Fruit fly (Drosophila melanogaster): ENCODE data around the gene mid.

Gene mid

DNA sequence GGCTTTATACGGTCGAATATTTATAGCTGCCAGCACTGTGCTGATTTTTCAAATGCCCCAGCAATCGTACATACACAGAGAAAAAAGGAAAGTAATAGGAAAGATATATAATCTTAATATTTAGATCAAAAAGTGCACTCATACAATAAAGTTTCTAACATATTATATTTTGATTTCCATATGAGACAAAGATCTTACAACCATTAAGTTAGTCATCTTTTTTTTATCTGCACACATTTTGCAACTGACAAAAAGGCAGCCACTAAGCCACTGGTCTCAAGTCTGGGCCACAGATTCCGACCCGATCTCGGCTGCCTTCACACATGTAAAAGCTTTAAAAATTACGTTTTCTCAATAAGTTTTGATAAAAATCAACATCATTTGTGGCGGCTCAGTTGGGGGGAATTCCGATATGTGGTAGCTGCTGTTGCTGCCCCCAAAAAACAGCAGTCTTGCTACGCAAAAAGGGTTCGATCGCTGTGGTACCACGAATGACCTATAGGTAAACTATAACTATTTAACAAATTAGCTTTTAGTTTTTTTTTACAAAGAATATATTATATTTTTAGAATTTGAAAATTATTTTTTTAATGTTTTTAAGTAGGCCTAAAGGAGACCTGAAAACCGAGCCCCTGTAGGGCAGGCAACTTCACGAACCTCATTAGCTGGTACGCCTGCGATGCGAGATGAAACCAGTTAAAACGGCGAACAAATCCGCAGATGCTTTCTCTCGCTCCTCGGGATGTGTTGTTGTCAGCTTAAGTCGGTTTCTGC lies 32.5 kb upstream of the mid start (continued):
- TF ChIP-seq CG11762 (GFP tag; optimal IDR thresholded peaks at IDR 0.05; ENCODE audit: insufficient read depth) (peak; percentile 45), CG11294 (GFP tag; IDR thresholded peaks at IDR 0.05) (no peak), fd85E (GFP tag; optimal IDR thresholded peaks at IDR 0.05) (no peak), CG9139 (GFP tag; optimal IDR thresholded peaks at IDR 0.05) (no peak), salr (GFP tag; optimal IDR thresholded peaks at IDR 0.05) (no peak), pdm3 (GFP tag; optimal IDR thresholded peaks at IDR 0.05) (peak; percentile 50), CG34406 (GFP tag; optimal IDR thresholded peaks at IDR 0.05) (peak; percentile 80), Gug (GFP tag; IDR thresholded peaks at IDR 0.05) (0 out of 2 replicates have a peak, but pooled peaks have one; percentile 22), CG15336 (GFP tag; IDR thresholded peaks at IDR 0.05) (peak; percentile 51; the same call in 1 of the 2 replicates), ss (GFP tag; optimal IDR thresholded peaks at IDR 0.05) (peak in 1 of 2 experiments; percentile 21), esn (GFP tag; optimal IDR thresholded peaks at IDR 0.05) (peak; percentile 87), Sox102F (GFP tag; optimal IDR thresholded peaks at IDR 0.05) (peak; percentile 74), Hr38 (GFP tag; optimal IDR thresholded peaks at IDR 0.05) (no peak), Sox14 (GFP tag; optimal IDR thresholded peaks at IDR 0.05) (peak; percentile 9), CG10669 (GFP tag; optimal IDR thresholded peaks at IDR 0.05) (peak; percentile 31), CG16779 (tag; optimal IDR thresholded peaks at IDR 0.05) (no peak), Met (GFP tag; optimal IDR thresholded peaks at IDR 0.05) (peak; percentile 69), CG6792 (GFP tag; optimal IDR thresholded peaks at IDR 0.05) (peak; percentile 77), fkh (GFP tag; optimal IDR thresholded peaks at IDR 0.05) (no peak), CG6276 (GFP tag; optimal IDR thresholded peaks at IDR 0.05) (peak; percentile 22), CG8319 (GFP tag; optimal IDR thresholded peaks at IDR 0.05) (no peak), CG1621 (tag; optimal IDR thresholded peaks at IDR 0.05) (no peak), Ets96B (tag; optimal IDR thresholded peaks at IDR 0.05) (peak; percentile 27), fd59A (GFP tag; optimal IDR thresholded peaks at IDR 0.05) (peak; percentile 32), CG8119 (GFP tag; IDR thresholded peaks at IDR 0.05) (peak; percentile 45; the same call in 2 of the 3 replicates), CG6163 (GFP tag; IDR thresholded peaks at IDR 0.05) (peak; percentile 70), CG4318 (GFP tag; optimal IDR thresholded peaks at IDR 0.05) (no peak), CG6808 (GFP tag; optimal IDR thresholded peaks at IDR 0.05) (peak; percentile 30)

DNA sequence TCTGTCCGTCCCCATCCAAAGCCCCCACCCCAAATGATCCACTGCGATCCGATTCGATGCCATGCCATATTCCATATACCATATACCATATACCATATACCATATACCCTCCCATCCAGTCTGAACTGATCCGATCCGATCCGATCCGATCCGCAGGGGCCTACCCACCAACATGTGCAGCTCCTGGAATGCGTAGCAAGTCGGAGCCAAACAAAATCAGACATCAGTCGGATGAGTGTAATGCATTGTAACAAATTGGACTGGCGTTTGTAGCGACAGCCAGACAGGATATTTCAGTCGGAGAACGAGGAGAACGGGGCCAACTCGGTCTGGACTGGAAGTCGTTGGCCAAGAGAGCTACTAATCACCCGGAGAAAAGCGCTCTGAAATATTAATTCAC lies 31.7 kb upstream of the mid start:
- no peak for TF ChIP-seq Hr4 (GFP tag; optimal IDR thresholded peaks at IDR 0.05)
- peak; percentile 63 for TF ChIP-seq Eip78C (GFP tag)
- TF ChIP-seq Hr39 (GFP tag; optimal IDR thresholded peaks at IDR 0.05), result no peak
- no peak for TF ChIP-seq CG6854 (GFP tag; optimal IDR thresholded peaks at IDR 0.05)
- TF ChIP-seq esn (GFP tag; optimal IDR thresholded peaks at IDR 0.05), result no peak

DNA sequence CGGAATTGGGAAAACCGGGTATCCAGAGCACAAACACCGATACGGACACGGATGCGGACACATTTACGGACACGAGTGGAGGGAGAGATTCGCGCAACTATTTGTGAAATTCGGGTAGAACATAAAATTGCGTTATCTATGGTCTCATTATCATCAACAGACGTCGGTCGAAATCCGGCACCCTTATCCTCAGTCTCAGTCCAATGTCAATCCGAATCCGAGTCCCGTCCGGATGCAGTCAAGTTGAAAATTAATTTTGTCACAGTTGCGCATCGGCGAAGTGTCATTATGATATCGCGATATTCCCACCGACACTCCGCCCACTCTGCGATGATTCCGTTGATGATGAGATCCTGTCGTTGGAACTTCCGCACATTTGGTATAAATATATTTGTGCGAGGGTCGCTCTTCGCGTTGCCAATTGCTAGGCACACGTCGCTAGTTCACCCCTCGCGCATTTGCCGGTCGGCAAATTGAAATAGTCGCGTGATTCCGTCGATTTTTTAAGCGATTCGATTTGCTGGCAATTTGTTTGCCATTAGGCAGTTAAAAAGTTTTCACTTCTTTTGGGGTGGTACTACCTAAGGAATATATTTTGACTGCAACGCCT lies 29.3 kb upstream of the mid start:
- TF ChIP-seq Smox (GFP tag; optimal IDR thresholded peaks at IDR 0.05) (no peak), Eip78C (GFP tag) (no peak), Sox15 (GFP tag; optimal IDR thresholded peaks at IDR 0.05) (no peak), CG6792 (GFP tag; optimal IDR thresholded peaks at IDR 0.05) (no peak), CG6163 (GFP tag; IDR thresholded peaks at IDR 0.05) (no peak), CG9139 (GFP tag; optimal IDR thresholded peaks at IDR 0.05) (no peak), CG31627 (GFP tag; optimal IDR thresholded peaks at IDR 0.05) (no peak), CG32006 (GFP tag; optimal IDR thresholded peaks at IDR 0.05) (no peak), ss (GFP tag; optimal IDR thresholded peaks at IDR 0.05) (no peak), achi (GFP tag; optimal IDR thresholded peaks at IDR 0.05) (no peak), Eip93F (GFP tag; optimal IDR thresholded peaks at IDR 0.05) (no peak), CG34406 (GFP tag; optimal IDR thresholded peaks at IDR 0.05) (no peak), CG15336 (GFP tag; IDR thresholded peaks at IDR 0.05) (no peak), topi (GFP tag; optimal IDR thresholded peaks at IDR 0.05) (no peak), dsx (GFP tag; optimal IDR thresholded peaks at IDR 0.05; ENCODE audit: poor library complexity, severe bottlenecking) (no peak), fkh (GFP tag; optimal IDR thresholded peaks at IDR 0.05) (no peak), CG8632 (GFP tag; optimal IDR thresholded peaks at IDR 0.05) (no peak)

Data from whole organism, prepupa.